Fruit fly (Drosophila melanogaster) whole organism, wandering third instar larva: ENCODE measurements around the gene CG34367.

Experiments used
- CG32264 ChIP-seq: fragments of 200-800 bp; sonication (Bioruptor generic); optimal IDR thresholded peaks from 2 replicates; lab custom pipeline; 2016; ENCODE audit warnings: missing biosample characterization, missing genetic modification characterization
- Dfd ChIP-seq: fragments of >200 bp; optimal IDR thresholded peaks from 2 replicates; lab custom pipeline; 2017; ENCODE audit warnings: missing biosample characterization, missing genetic modification characterization
- Dif ChIP-seq: fragments of 200-275, 200-300 bp; sonication (Bioruptor generic); optimal IDR thresholded peaks from 2 replicates; lab custom pipeline; 2018; ENCODE audit warnings: missing biosample characterization, missing genetic modification characterization; ENCODE audit not compliant: partially characterized antibody
- OdsH ChIP-seq: fragments of 200-800 bp; sonication (Bioruptor generic); optimal IDR thresholded peaks from 2 replicates; lab custom pipeline; 2016; ENCODE audit warnings: missing biosample characterization, mild to moderate bottlenecking, missing genetic modification characterization
- Rel ChIP-seq, 2 experiments: fragments of 200-800 bp; sonication (Bioruptor generic) in 1 of 2; optimal IDR thresholded peaks; 2 replicates in 1 of 2; 3 replicates in 1 of 2; lab custom pipeline; 2016 to 2019; ENCODE audit warnings: mild to moderate bottlenecking in 2 of 2, missing biosample characterization in 2 of 2, missing genetic modification characterization in 2 of 2, moderate library complexity in 1 of 2
- brk ChIP-seq: fragments of 200-800 bp; sonication (Bioruptor generic); optimal IDR thresholded peaks from 2 replicates; lab custom pipeline; 2016; ENCODE audit warnings: missing biosample characterization, mild to moderate bottlenecking, missing genetic modification characterization
- dl ChIP-seq, 2 experiments: fragments of 175-275, 200-275 bp in 1 of 2; fragments of 200-275 bp in 1 of 2; sonication (Bioruptor generic); optimal IDR thresholded peaks; lab custom pipeline; 2018; ENCODE audit warnings: mild to moderate bottlenecking in 2 of 2, missing biosample characterization in 2 of 2, missing genetic modification characterization in 2 of 2, moderate library complexity in 2 of 2; ENCODE audit not compliant: partially characterized antibody in 2 of 2, insufficient read depth in 1 of 2
- dmrt93B ChIP-seq: fragments of 200-800 bp; sonication (Bioruptor generic); optimal IDR thresholded peaks from 2 replicates; lab custom pipeline; 2018; ENCODE audit warnings: missing biosample characterization, mild to moderate bottlenecking, missing genetic modification characterization
- h ChIP-seq: fragments of 200-800 bp; sonication (Bioruptor generic); optimal IDR thresholded peaks from 3 replicates; lab custom pipeline; 2016; ENCODE audit warnings: missing biosample characterization, mild to moderate bottlenecking, missing genetic modification characterization

dm6 chr2L:10311822-10312221, 41.9 kb downstream of the CG34367 start:
- TF ChIP-seq dmrt93B, result no peak
- TF ChIP-seq Rel (GFP tag; optimal IDR thresholded peaks at IDR 0.05; lab: Kevin White, UChicago), result no peak
- no peak for TF ChIP-seq Rel (tag; optimal IDR thresholded peaks at IDR 0.05; lab: Kevin White, UChicago)
- TF ChIP-seq brk (GFP tag; lab: Kevin White, UChicago), result no peak
- no peak for TF ChIP-seq dl (GFP tag; optimal IDR thresholded peaks at IDR 0.05; lab: Kevin White, UChicago; ENCODE audit: insufficient read depth in 1 of 2, partially characterized antibody in 2 of 2)
- TF ChIP-seq OdsH (GFP tag; lab: Kevin White, UChicago), result no peak
- TF ChIP-seq CG32264, result no peak
- no peak for TF ChIP-seq Dif (GFP tag; lab: Kevin White, UChicago)
- no peak for TF ChIP-seq h (GFP tag; lab: Kevin White, UChicago)
- no peak for TF ChIP-seq Dfd (GFP tag; lab: Kevin White, UChicago)
